Fruit fly (Drosophila melanogaster): ENCODE measurements around the gene Thor.

Thor gene

dm6 chr2L:3444789-3445188 lies 33.4 kb upstream of the Thor start (continued):
- TF ChIP-seq CG3281 (GFP tag; optimal IDR thresholded peaks at IDR 0.05) (no peak), dysf (GFP tag; IDR thresholded peaks at IDR 0.05) (peak; percentile 66; the same call in 2 of the 3 replicates), D19A (tag; optimal IDR thresholded peaks at IDR 0.05) (no peak), CG4424 (GFP tag; optimal IDR thresholded peaks at IDR 0.05) (peak; percentile 23), Poxn (GFP tag; IDR thresholded peaks at IDR 0.05) (no peak), CG4707 (GFP tag; optimal IDR thresholded peaks at IDR 0.05) (no peak), GATAe (GFP tag; conservative IDR thresholded peaks at IDR 0.05) (no peak), CG2199 (GFP tag; IDR thresholded peaks at IDR 0.05) (no peak), CG6175 (GFP tag; IDR thresholded peaks at IDR 0.05) (no peak), ac (GFP tag; optimal IDR thresholded peaks at IDR 0.05) (no peak), ase (GFP tag; IDR thresholded peaks at IDR 0.05) (0 out of 3 replicates have a peak, but pooled peaks have one; percentile 18), corto (GFP tag; optimal IDR thresholded peaks at IDR 0.05) (no peak), Hr78 (GFP tag; optimal IDR thresholded peaks at IDR 0.05) (no peak), tio (GFP tag; optimal IDR thresholded peaks at IDR 0.05) (no peak), CG12744 (GFP tag; optimal IDR thresholded peaks at IDR 0.05) (no peak), CG34376 (GFP tag; optimal IDR thresholded peaks at IDR 0.05) (no peak), CG15011 (GFP tag; optimal IDR thresholded peaks at IDR 0.05) (no peak), ato (GFP tag; IDR thresholded peaks at IDR 0.05; ENCODE audit: partially characterized antibody) (no peak), Meics (GFP tag; optimal IDR thresholded peaks at IDR 0.05) (peak; percentile 21), gfzf (GFP tag; optimal IDR thresholded peaks at IDR 0.05) (no peak), sob (GFP tag; IDR thresholded peaks at IDR 0.05) (peak; percentile 66), NC2α (GFP tag; optimal IDR thresholded peaks at IDR 0.05) (no peak), chinmo (GFP tag; IDR thresholded peaks at IDR 0.05; ENCODE audit: partially characterized antibody) (no peak), bcd (GFP tag; optimal IDR thresholded peaks at IDR 0.05) (no peak), CG9727 (GFP tag; optimal IDR thresholded peaks at IDR 0.05) (peak; percentile 32), CG10209 (GFP tag; optimal IDR thresholded peaks at IDR 0.05) (peak; percentile 51), CG10274 (GFP tag; optimal IDR thresholded peaks at IDR 0.05) (no peak)

- peak; percentile 85 for TF ChIP-seq sug (tag; optimal IDR thresholded peaks at IDR 0.05)
- TF ChIP-seq CG34376 (GFP tag; optimal IDR thresholded peaks at IDR 0.05) = peak; percentile 71
- TF ChIP-seq exex (tag; optimal IDR thresholded peaks at IDR 0.05) = peak; percentile 90
- TF ChIP-seq ewg (GFP tag; optimal IDR thresholded peaks at IDR 0.05) = no peak
Measured at dm6 chr2L:3445655-3446054, 32.6 kb upstream of the Thor start, which contains the start of gene CG2772. Gene CG2772, plus strand, starts transcription at chr2L:3445992.

dm6 chr2L:3449555-3450320 lies 28.5 kb upstream of the Thor start, which contains the start of gene Snx1:
Gene Snx1, plus strand, starts transcription at chr2L:3449683.
- TF ChIP-seq nom (GFP tag; optimal IDR thresholded peaks at IDR 0.05) (no peak), Gug (GFP tag; IDR thresholded peaks at IDR 0.05) (no peak), bowl (GFP tag; IDR thresholded peaks at IDR 0.05) (no peak), CG1602 (GFP tag; optimal IDR thresholded peaks at IDR 0.05) (no peak), Atf3 (GFP tag; optimal IDR thresholded peaks at IDR 0.05) (no peak), mam (GFP tag; optimal IDR thresholded peaks at IDR 0.05) (no peak), cg (GFP tag; optimal IDR thresholded peaks at IDR 0.05) (no peak), CG18764 (GFP tag; optimal IDR thresholded peaks at IDR 0.05) (no peak), CG10654 (GFP tag; optimal IDR thresholded peaks at IDR 0.05) (no peak), Pdp1 (GFP tag; optimal IDR thresholded peaks at IDR 0.05) (peak in 1 of 2 experiments; percentile 4), CG34422 (GFP tag; IDR thresholded peaks at IDR 0.05) (peak; percentile 47; the same call in 1 of the 3 replicates), CG17361 (GFP tag; IDR thresholded peaks at IDR 0.05) (no peak), CG9797 (GFP tag; optimal IDR thresholded peaks at IDR 0.05) (peak; percentile 61), Bdp1 (GFP tag; optimal IDR thresholded peaks at IDR 0.05) (no peak), CG3995 (GFP tag; optimal IDR thresholded peaks at IDR 0.05) (peak; percentile 92), Mad (GFP tag; optimal IDR thresholded peaks at IDR 0.05) (no peak), gsb-n (tag; optimal IDR thresholded peaks at IDR 0.05) (peak; percentile 67), CG1529 (GFP tag; optimal IDR thresholded peaks at IDR 0.05) (no peak)
